Fruit fly (Drosophila melanogaster) ovary, adult (tissue): ENCODE measurements around the gene CG18266.

ENCODE experiments used
- CG17801 ChIP-seq: fragments of 200-800 bp; optimal IDR thresholded peaks from 2 replicates; lab custom pipeline; 2019; ENCODE audit warnings: missing biosample characterization, mild to moderate bottlenecking, missing genetic modification characterization, moderate library complexity; ENCODE audit not compliant: partially characterized antibody

CG18266 gene

dm6 chr2L:5596533-5596932, at the start of gene CG18266:
Gene CG18266, plus strand, starts transcription at chr2L:5596833.
- no peak for TF ChIP-seq CG17801 (GFP tag; lab: Kevin White, UChicago)

dm6 chr2L:5547288-5547777, 49.3 kb upstream of the CG18266 start:
- TF ChIP-seq CG17801 (GFP tag; lab: Kevin White, UChicago): peak; percentile 37

DNA sequence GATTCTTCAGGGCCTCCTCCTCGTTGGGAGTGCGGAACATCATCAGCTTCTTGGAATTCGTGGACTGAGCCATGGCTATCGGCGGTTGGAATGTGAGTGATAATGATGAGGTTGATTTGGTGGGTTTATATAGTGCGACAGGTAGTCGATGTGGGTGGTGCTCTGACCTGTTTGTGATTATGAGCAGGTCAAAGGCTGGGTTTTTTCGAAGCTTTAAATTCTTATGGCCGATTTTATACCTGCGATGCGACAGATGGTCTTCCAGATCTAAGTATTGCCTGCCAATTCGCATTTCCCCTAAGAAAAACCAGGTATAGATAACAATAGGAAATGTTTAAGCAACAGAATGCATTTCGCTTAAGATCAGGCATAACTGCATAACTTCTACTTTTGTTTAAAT, 45.9 kb upstream of the CG18266 start, which contains the start of gene CG14014:
TSS of gene CG14014 (minus strand) at position 101 of the 400 bp plus-strand sequence.
- TF ChIP-seq CG17801 (GFP tag; lab: Kevin White, UChicago): no peak

- TF ChIP-seq CG17801 (GFP tag; lab: Kevin White, UChicago): no peak
Measured at dm6 chr2L:5551538-5551937, 45.1 kb upstream of the CG18266 start, which contains the start of gene CG18269. Gene CG18269, plus strand, starts transcription at chr2L:5551838.

DNA sequence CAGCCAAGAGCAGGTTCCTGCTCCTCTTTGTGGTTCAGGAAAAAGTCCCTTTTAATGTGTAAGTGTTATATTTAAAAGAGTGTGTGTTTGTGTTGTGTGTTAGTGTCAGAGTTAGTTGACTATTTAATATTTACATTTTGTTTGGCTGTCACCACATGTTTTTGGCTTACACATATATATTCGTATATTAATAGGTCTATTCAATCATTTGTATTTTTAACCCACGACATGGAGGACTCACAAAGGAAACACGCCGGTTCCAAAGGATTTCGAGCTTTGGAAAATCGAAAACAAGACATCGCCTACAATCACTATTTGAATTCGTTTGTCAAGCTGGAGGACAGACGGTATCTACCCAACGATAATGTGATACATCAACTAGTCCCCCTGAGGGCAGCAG, 42.9 kb upstream of the CG18266 start, which contains the start of the genes CG14013 and CG14017:
TSS of gene CG14013 (minus strand) at position 101 of the 400 bp plus-strand sequence.
TSS of gene CG14017 (plus strand) at position 148 of the 400 bp plus-strand sequence.
- TF ChIP-seq CG17801 (GFP tag; lab: Kevin White, UChicago): no peak

dm6 chr2L:5554818-5555217, 41.8 kb upstream of the CG18266 start, which contains the start of gene GluRIIA:
Gene GluRIIA, plus strand, starts transcription at chr2L:5555072.
- TF ChIP-seq CG17801 (GFP tag; lab: Kevin White, UChicago): no peak

dm6 chr2L:5558809-5559392, 37.7 kb upstream of the CG18266 start, which contains the start of gene GluRIIB:
Gene GluRIIB, plus strand, starts transcription at chr2L:5559342.
- no peak for TF ChIP-seq CG17801 (GFP tag; lab: Kevin White, UChicago)

DNA sequence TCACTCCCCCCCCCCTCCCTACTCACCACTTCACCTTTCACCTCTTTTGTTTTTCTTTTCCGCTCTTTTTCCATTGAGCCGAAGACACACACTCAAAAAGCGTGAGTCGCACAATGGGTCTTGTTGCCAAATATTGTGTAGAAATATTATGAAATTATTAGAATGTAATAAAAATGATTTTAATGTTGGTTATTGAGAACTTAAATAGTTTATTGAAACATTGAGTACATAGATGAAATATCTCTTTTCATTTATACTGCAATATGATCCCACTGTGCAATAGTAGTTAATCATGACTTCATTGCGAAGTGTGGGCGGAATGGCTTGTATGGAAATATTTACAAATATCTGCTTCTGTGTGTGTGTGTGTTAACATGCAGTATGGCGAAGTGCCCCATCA, 29.5 kb upstream of the CG18266 start:
- no peak for TF ChIP-seq CG17801 (GFP tag; lab: Kevin White, UChicago)

DNA sequence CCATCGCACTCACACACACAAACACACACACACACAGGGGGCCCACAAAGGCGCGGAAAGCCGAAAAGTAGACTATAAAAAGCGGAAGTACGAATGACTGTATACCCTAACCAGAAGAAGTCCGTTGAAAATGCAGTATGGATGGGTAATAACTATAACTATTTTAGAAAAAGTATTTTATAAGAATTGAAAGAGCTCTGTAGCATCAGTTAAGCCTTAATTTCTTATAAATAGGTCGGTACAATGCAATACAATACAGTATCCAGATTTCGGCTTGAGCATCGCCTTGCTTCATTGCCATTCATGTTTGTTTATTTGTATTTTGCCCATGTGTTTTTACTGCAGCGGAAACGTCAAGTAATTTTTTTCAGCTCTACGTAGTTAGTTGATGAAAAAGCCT, 27.1 kb upstream of the CG18266 start:
- TF ChIP-seq CG17801 (GFP tag; lab: Kevin White, UChicago): no peak

DNA sequence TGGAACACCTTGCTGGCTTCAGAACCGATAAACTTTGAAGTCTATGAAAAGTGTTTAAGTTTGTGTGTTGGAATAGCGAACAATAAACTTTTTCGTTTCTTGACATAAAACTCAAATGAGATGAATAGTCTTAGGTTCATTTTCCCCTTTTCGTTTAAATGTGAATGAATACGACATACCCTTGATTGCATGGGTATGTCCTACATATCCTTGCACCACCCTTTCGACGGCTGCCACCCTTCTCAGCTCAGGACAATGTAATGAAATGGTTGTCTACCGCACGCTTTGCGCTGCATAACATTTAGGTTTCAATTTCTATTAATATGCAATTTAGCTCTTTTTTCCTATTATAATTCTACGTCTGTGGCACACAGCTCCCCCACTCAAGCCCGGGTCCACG, 15.6 kb upstream of the CG18266 start, which contains the start of gene CG14011:
TSS of gene CG14011 (minus strand) at position 101 of the 400 bp plus-strand sequence.
- TF ChIP-seq CG17801 (GFP tag; lab: Kevin White, UChicago): no peak

dm6 chr2L:5588314-5588713, 8.3 kb upstream of the CG18266 start, which contains the start of gene CG7251:
Gene CG7251, minus strand, starts transcription at chr2L:5588414.
- no peak for TF ChIP-seq CG17801 (GFP tag; lab: Kevin White, UChicago)

dm6 chr2L:5593839-5594238, 2.8 kb upstream of the CG18266 start:
- TF ChIP-seq CG17801 (GFP tag; lab: Kevin White, UChicago): no peak

dm6 chr2L:5610108-5610507, 13.5 kb downstream of the CG18266 start:
- no peak for TF ChIP-seq CG17801 (GFP tag; lab: Kevin White, UChicago)

DNA sequence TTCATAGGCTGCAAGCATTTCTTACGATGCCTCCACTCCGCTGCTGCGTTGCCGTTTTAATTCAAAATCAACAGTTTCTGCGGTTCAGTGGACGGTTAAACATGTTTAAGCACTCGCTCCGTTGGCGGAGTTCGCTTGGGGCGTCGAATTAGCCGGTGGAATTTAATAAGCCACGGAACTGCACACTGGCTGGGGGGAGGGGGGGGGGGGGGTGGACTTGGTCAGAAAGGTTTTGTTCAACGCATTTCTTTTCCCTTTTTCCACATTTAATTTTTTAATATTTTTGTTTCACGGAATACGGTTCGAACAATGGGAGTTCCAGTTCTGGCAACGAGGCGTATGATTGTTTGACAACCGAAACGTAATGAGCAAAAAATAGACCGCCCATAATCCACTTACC, 14.0 kb downstream of the CG18266 start:
- TF ChIP-seq CG17801 (GFP tag; lab: Kevin White, UChicago): no peak

DNA sequence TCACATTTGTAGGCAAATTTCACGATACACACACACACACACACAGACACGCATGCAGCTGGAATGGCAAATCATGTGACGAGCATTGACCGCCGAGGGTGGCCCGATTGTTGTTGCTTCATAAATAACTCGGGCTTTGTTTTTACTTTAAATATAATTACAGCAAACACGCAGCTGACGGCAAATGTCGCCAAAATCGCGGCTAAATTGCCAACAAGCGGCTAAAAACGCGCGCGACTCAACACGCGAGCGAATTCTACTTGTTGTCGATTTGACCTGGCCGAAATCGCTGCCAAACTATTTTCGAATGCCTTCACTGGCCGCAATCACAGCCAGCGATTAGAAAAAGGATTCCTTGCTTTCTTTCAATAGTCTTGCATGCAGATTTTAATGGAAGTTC, 20.6 kb downstream of the CG18266 start:
- no peak for TF ChIP-seq CG17801 (GFP tag; lab: Kevin White, UChicago)
